Fruit fly (Drosophila melanogaster) whole organism, embryonic: ENCODE data around the gene Lasp.

Source experiments
- Blimp-1 ChIP-seq: fragments of 200-800 bp; sonication (Bioruptor generic); optimal IDR thresholded peaks from 3 replicates; lab custom pipeline; 2018; ENCODE audit warnings: missing biosample characterization, missing genetic modification characterization, mild to moderate bottlenecking, moderate library complexity, missing genetic modification reagents
- CG18262 ChIP-seq: fragments of 200-800 bp; optimal IDR thresholded peaks from 3 replicates; lab custom pipeline; 2019; ENCODE audit warnings: missing biosample characterization, mild to moderate bottlenecking, missing genetic modification characterization, moderate library complexity
- CG6765 ChIP-seq: fragments of 200-800 bp; sonication (Bioruptor generic); optimal IDR thresholded peaks from 3 replicates; lab custom pipeline; 2017; ENCODE audit warnings: missing biosample characterization, mild to moderate bottlenecking, missing genetic modification characterization
- Mad ChIP-seq: fragments of 200-800 bp; sonication (Bioruptor generic); optimal IDR thresholded peaks from 2 replicates; lab custom pipeline; 2016; ENCODE audit warnings: missing biosample characterization, missing genetic modification characterization
- Pdp1 ChIP-seq, 2 experiments: fragments of 200-800 bp; sonication (Bioruptor generic); optimal IDR thresholded peaks; 3 replicates each; lab custom pipeline; 2016; ENCODE audit warnings: missing biosample characterization in 2 of 2, missing genetic modification characterization in 2 of 2, mild to moderate bottlenecking in 1 of 2, moderate library complexity in 1 of 2
- Sin3A ChIP-seq: fragments of >200 bp; optimal IDR thresholded peaks from 2 replicates; lab custom pipeline; 2018
- ab ChIP-seq: fragments of 200-800 bp; sonication (Bioruptor generic); optimal IDR thresholded peaks from 2 replicates; lab custom pipeline; 2016; ENCODE audit warnings: missing biosample characterization, missing genetic modification characterization
- inv ChIP-seq: fragments of 200-800 bp; sonication (Bioruptor generic); IDR thresholded peaks from 2 replicates; pipeline ENCODE4 v1.3.6; 2022; ENCODE audit warnings: missing biosample characterization, missing genetic modification characterization; ENCODE audit not compliant: partially characterized antibody
- pan ChIP-seq, 4 experiments: fragments of >200 bp in 3 of 4; fragments of 200-800 bp in 1 of 4; sonication (Bioruptor generic) in 1 of 4; optimal IDR thresholded peaks in 3 of 4; IDR thresholded peaks in 1 of 4; 2 replicates each; pipeline versions ENCODE4 v1.3.6 to Lab custom; 2017 to 2022; ENCODE audit warnings: missing biosample characterization in 2 of 4, missing genetic modification characterization in 2 of 4, mixed read lengths in 1 of 4
- sisA ChIP-seq: fragments of 200-800 bp; sonication (Bioruptor generic); IDR thresholded peaks from 2 replicates; pipeline ENCODE4 v1.3.6; 2022; ENCODE audit warnings: missing biosample characterization, missing genetic modification characterization
- sug ChIP-seq: fragments of 200-800 bp; optimal IDR thresholded peaks from 2 replicates; lab custom pipeline; 2019; ENCODE audit warnings: missing biosample characterization, mild to moderate bottlenecking, missing genetic modification characterization, moderate library complexity

DNA sequence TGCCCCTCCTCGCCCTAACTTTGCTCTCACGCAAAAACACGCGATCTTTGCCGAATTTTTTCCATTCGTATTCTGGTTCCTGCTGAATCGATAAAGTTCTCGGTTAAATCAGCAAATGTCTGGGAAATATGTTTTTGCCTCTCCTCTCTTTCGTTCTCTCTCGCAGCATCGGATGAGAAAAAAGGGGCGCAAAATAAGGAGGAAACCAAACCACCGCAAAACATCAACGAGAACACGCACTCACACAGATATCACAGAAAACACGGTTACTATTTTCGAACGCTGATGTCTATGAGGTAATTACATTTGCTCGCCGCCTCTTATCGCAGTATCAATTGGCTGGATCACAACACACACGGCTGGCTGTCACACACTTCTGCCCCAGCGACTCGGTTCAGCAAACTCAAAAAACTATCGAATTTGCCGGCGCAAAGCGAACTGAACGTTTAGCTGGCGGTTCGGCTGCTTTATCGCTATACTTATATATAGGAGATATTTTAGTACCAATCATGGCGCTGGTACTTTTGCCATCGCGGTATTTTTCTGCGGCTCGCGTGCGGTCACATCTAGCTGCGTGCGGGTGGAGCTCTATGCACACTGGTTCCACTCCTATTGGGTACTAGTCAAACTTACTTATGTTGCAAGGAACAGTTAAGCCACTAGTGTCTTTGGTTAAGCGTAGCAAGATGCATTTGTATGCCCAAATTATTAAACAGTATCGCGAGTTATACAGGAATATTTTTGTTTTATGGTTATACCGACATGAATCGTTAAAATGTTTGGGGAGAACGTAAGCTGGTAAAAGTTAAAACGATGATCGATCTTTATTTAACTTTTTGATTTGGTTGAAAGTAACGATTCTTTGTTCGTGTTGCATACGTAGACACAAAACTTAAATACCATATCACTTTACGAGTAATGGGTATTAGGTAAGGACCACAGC lies 50.0 kb downstream of the Lasp start, which contains the start of gene Baldspot:
- TF ChIP-seq CG18262 (tag; lab: Kevin White, UChicago) (peak; percentile 80), Mad (GFP tag; lab: Kevin White, UChicago) (peak; percentile 23), Pdp1 (GFP tag; optimal IDR thresholded peaks at IDR 0.05; lab: Kevin White, UChicago) (peak; percentile 88 to 89), CG6765 (peak; percentile 88), sug (tag; lab: Kevin White, UChicago) (peak; percentile 77), Blimp-1 (GFP tag; lab: Kevin White, UChicago) (peak; percentile 83), Sin3A (lab: Kevin White, UChicago) (peak; percentile 46), inv (GFP tag; lab: Robert Waterston, UW) (0 out of 2 replicates have a peak, but pooled peaks have one; percentile 15), sisA (GFP tag; lab: Robert Waterston, UW) (peak; percentile 71), ab (GFP tag; lab: Kevin White, UChicago) (no peak), pan (optimal IDR thresholded peaks at IDR 0.05; lab: Kevin White, UChicago) (peak in 1 of 2 experiments; percentile 53), pan (GFP tag; optimal IDR thresholded peaks at IDR 0.05 in 1 of 2, IDR thresholded peaks at IDR 0.05 in 1 of 2) (peak in 1 of 2 experiments; percentile 64)
